Fruit fly (Drosophila melanogaster) whole organism, embryonic: Measurements from ENCODE around the gene CG32170.

ENCODE experiments used
- Antp ChIP-seq: fragments of 200-800 bp; sonication (Bioruptor generic); optimal IDR thresholded peaks from 3 replicates; lab custom pipeline; 2016; ENCODE audit warnings: missing biosample characterization, missing genetic modification characterization
- BEAF-32 ChIP-seq: fragments of 200-800 bp; sonication (Bioruptor generic); optimal IDR thresholded peaks from 3 replicates; lab custom pipeline; 2017; ENCODE audit warnings: missing biosample characterization, missing genetic modification characterization, mild to moderate bottlenecking, moderate library complexity, missing genetic modification reagents
- Bteb2 ChIP-seq: fragments of 200-800 bp; sonication (Bioruptor generic); optimal IDR thresholded peaks from 2 replicates; lab custom pipeline; 2016; ENCODE audit warnings: missing biosample characterization, missing genetic modification characterization
- CG10267 ChIP-seq: fragments of 200-800 bp; sonication (Bioruptor generic); optimal IDR thresholded peaks from 2 replicates; lab custom pipeline; 2018; ENCODE audit warnings: missing biosample characterization, mild to moderate bottlenecking, missing genetic modification characterization, moderate library complexity
- CG10979 ChIP-seq: fragments of 200-800 bp; sonication (Bioruptor generic); optimal IDR thresholded peaks from 2 replicates; lab custom pipeline; 2018; ENCODE audit warnings: missing biosample characterization, mild to moderate bottlenecking, missing genetic modification characterization, moderate library complexity
- CG12071 ChIP-seq: fragments of 200-800 bp; sonication (Bioruptor generic); optimal IDR thresholded peaks from 3 replicates; lab custom pipeline; 2018; ENCODE audit warnings: missing biosample characterization, mild to moderate bottlenecking, missing genetic modification characterization
- CG12104 ChIP-seq: fragments of 200-800 bp; sonication (Bioruptor generic); optimal IDR thresholded peaks from 3 replicates; lab custom pipeline; 2016; ENCODE audit warnings: missing biosample characterization, missing genetic modification characterization
- CG12236 ChIP-seq: fragments of 200-800 bp; sonication (Bioruptor generic); optimal IDR thresholded peaks from 2 replicates; lab custom pipeline; 2016; ENCODE audit warnings: missing biosample characterization, missing genetic modification characterization
- CG12942 ChIP-seq: fragments of 200-800 bp; sonication (Bioruptor generic); optimal IDR thresholded peaks from 3 replicates; lab custom pipeline; 2016; ENCODE audit warnings: missing biosample characterization, missing genetic modification characterization
- CG13775 ChIP-seq: fragments of 200-800 bp; sonication (Bioruptor generic); optimal IDR thresholded peaks from 3 replicates; lab custom pipeline; 2017; ENCODE audit warnings: missing biosample characterization, mild to moderate bottlenecking, missing genetic modification characterization
- CG15514 ChIP-seq: fragments of 200-800 bp; sonication (Bioruptor generic); optimal IDR thresholded peaks from 3 replicates; lab custom pipeline; 2017; ENCODE audit warnings: missing biosample characterization, missing genetic modification characterization, mild to moderate bottlenecking, moderate library complexity, missing genetic modification reagents
- CG1647 ChIP-seq: fragments of 200-800 bp; sonication (Bioruptor generic); optimal IDR thresholded peaks from 3 replicates; lab custom pipeline; 2016; ENCODE audit warnings: missing biosample characterization, missing genetic modification characterization
- CG16779 ChIP-seq: fragments of 200-800 bp; sonication (Bioruptor generic); IDR thresholded peaks from 2 replicates; pipeline ENCODE4 v1.3.6; 2022; ENCODE audit warnings: missing biosample characterization, missing genetic modification characterization
- CG16863 ChIP-seq: fragments of 200-800 bp; sonication (Bioruptor generic); optimal IDR thresholded peaks from 3 replicates; lab custom pipeline; 2016; ENCODE audit warnings: missing biosample characterization, missing genetic modification characterization
- CG17359 ChIP-seq: fragments of 200-800 bp; sonication (Bioruptor generic); optimal IDR thresholded peaks from 3 replicates; lab custom pipeline; 2018; ENCODE audit warnings: missing biosample characterization, mild to moderate bottlenecking, missing genetic modification characterization, moderate library complexity
- CG17568 ChIP-seq: fragments of 200-800 bp; sonication (Bioruptor generic); optimal IDR thresholded peaks from 2 replicates; lab custom pipeline; 2018; ENCODE audit warnings: missing biosample characterization, mild to moderate bottlenecking, missing genetic modification characterization, moderate library complexity
- CG18619 ChIP-seq: fragments of 200-800 bp; sonication (Bioruptor generic); optimal IDR thresholded peaks from 3 replicates; lab custom pipeline; 2017; ENCODE audit warnings: missing biosample characterization, mild to moderate bottlenecking, missing genetic modification characterization
- CG2202 ChIP-seq: fragments of 200-800 bp; sonication (Bioruptor generic); optimal IDR thresholded peaks from 2 replicates; lab custom pipeline; 2018; ENCODE audit warnings: missing biosample characterization, mild to moderate bottlenecking, missing genetic modification characterization
- CG33557 ChIP-seq: fragments of 200-800 bp; sonication (Bioruptor generic); optimal IDR thresholded peaks from 2 replicates; lab custom pipeline; 2019; ENCODE audit warnings: missing biosample characterization, mild to moderate bottlenecking, missing genetic modification characterization, moderate library complexity
- CG6175 ChIP-seq: fragments of 200-800 bp; sonication (Bioruptor generic); IDR thresholded peaks from 3 replicates; pipeline ENCODE4 v1.3.6; 2022; ENCODE audit warnings: missing biosample characterization, missing genetic modification characterization
- D ChIP-seq, 2 experiments: fragments of 200-800 bp in 1 of 2; fragments of >200 bp in 1 of 2; sonication (Bioruptor generic) in 1 of 2; optimal IDR thresholded peaks; 2 replicates in 1 of 2; 3 replicates in 1 of 2; lab custom pipeline; 2017; ENCODE audit warnings: mild to moderate bottlenecking in 1 of 2, missing biosample characterization in 1 of 2, missing genetic modification characterization in 1 of 2, missing genetic modification reagents in 1 of 2
- Dip2 ChIP-seq: fragments of 200-800 bp; sonication (Bioruptor generic); IDR thresholded peaks from 2 replicates; pipeline ENCODE4 v1.3.6; 2022; ENCODE audit warnings: missing biosample characterization, missing genetic modification characterization
- Dp ChIP-seq: fragments of 200-800 bp; sonication (Bioruptor generic); optimal IDR thresholded peaks from 2 replicates; lab custom pipeline; 2018; ENCODE audit warnings: missing biosample characterization, mild to moderate bottlenecking, missing genetic modification characterization, moderate library complexity
- Fer2 ChIP-seq: fragments of 200-800 bp; sonication (Bioruptor generic); optimal IDR thresholded peaks from 2 replicates; lab custom pipeline; 2018; ENCODE audit warnings: missing biosample characterization, mild to moderate bottlenecking, missing genetic modification characterization, moderate library complexity
- MBD-R2 ChIP-seq: fragments of 200-800 bp; sonication (Bioruptor generic); IDR thresholded peaks from 2 replicates; pipeline ENCODE4 v1.3.6; 2022; ENCODE audit warnings: missing biosample characterization, missing genetic modification characterization
- MESR4 ChIP-seq: fragments of 200-800 bp; sonication (Bioruptor generic); optimal IDR thresholded peaks from 2 replicates; lab custom pipeline; 2018; ENCODE audit warnings: missing biosample characterization, mild to moderate bottlenecking, missing genetic modification characterization, moderate library complexity
- Mad ChIP-seq: fragments of 200-800 bp; sonication (Bioruptor generic); optimal IDR thresholded peaks from 2 replicates; lab custom pipeline; 2016; ENCODE audit warnings: missing biosample characterization, missing genetic modification characterization
- Myb ChIP-seq: fragments of 200-800 bp; sonication (Bioruptor generic); optimal IDR thresholded peaks from 2 replicates; lab custom pipeline; 2016; ENCODE audit warnings: missing biosample characterization, missing genetic modification characterization
- Nf-YB ChIP-seq: fragments of 200-800 bp; sonication (Bioruptor generic); optimal IDR thresholded peaks from 3 replicates; lab custom pipeline; 2019; ENCODE audit warnings: missing biosample characterization, mild to moderate bottlenecking, missing genetic modification characterization, moderate library complexity
- Nf-YC ChIP-seq: fragments of 200-800 bp; optimal IDR thresholded peaks from 3 replicates; lab custom pipeline; 2019; ENCODE audit warnings: missing biosample characterization, mild to moderate bottlenecking, missing genetic modification characterization, moderate library complexity
- Tbp ChIP-seq: fragments of >200 bp; optimal IDR thresholded peaks from 2 replicates; lab custom pipeline; 2018; ENCODE audit warnings: missing biosample characterization, missing genetic modification characterization
- ase ChIP-seq: fragments of 200-800 bp; sonication (Bioruptor generic); IDR thresholded peaks from 3 replicates; pipeline ENCODE4 v1.3.6; 2022; ENCODE audit warnings: missing biosample characterization, missing genetic modification characterization
- dmrt99B ChIP-seq: fragments of 200-800 bp; sonication (Bioruptor generic); optimal IDR thresholded peaks from 2 replicates; lab custom pipeline; 2018; ENCODE audit warnings: missing biosample characterization, mild to moderate bottlenecking, missing genetic modification characterization, moderate library complexity
- fd3F ChIP-seq: fragments of 200-800 bp; sonication (Bioruptor generic); optimal IDR thresholded peaks from 2 replicates; lab custom pipeline; 2018; ENCODE audit warnings: missing biosample characterization, mild to moderate bottlenecking, missing genetic modification characterization, moderate library complexity
- fd64A ChIP-seq: fragments of 200-800 bp; sonication (Bioruptor generic); optimal IDR thresholded peaks from 3 replicates; lab custom pipeline; 2018; ENCODE audit warnings: missing biosample characterization, mild to moderate bottlenecking, missing genetic modification characterization
- jumu ChIP-seq: fragments of 200-800 bp; sonication (Bioruptor generic); optimal IDR thresholded peaks from 3 replicates; lab custom pipeline; 2016; ENCODE audit warnings: missing biosample characterization, missing genetic modification characterization
- lilli ChIP-seq: fragments of 200-800 bp; sonication (Bioruptor generic); optimal IDR thresholded peaks from 3 replicates; lab custom pipeline; 2016; ENCODE audit warnings: missing biosample characterization, missing genetic modification characterization
- mam ChIP-seq: fragments of 200-800 bp; sonication (Bioruptor generic); optimal IDR thresholded peaks from 3 replicates; lab custom pipeline; 2016; ENCODE audit warnings: missing biosample characterization, missing genetic modification characterization
- nerfin-1 ChIP-seq: fragments of 200-800 bp; sonication (Bioruptor generic); optimal IDR thresholded peaks from 3 replicates; lab custom pipeline; 2019; ENCODE audit warnings: missing biosample characterization, mild to moderate bottlenecking, missing genetic modification characterization, moderate library complexity
- pho ChIP-seq: fragments of 200-800 bp; sonication (Bioruptor generic); optimal IDR thresholded peaks from 2 replicates; lab custom pipeline; 2016; ENCODE audit warnings: missing biosample characterization, missing genetic modification characterization
- phol ChIP-seq: fragments of 200-800 bp; sonication (Bioruptor generic); optimal IDR thresholded peaks from 3 replicates; lab custom pipeline; 2018; ENCODE audit warnings: missing biosample characterization, mild to moderate bottlenecking, missing genetic modification characterization, moderate library complexity
- pzg ChIP-seq: fragments of 200-800 bp; sonication (Bioruptor generic); optimal IDR thresholded peaks from 3 replicates; lab custom pipeline; 2018; ENCODE audit warnings: missing biosample characterization, mild to moderate bottlenecking, missing genetic modification characterization, moderate library complexity
- row ChIP-seq: fragments of 200-800 bp; sonication (Bioruptor generic); IDR thresholded peaks from 3 replicates; pipeline ENCODE4 v1.3.6; 2022; ENCODE audit warnings: missing biosample characterization, missing genetic modification characterization
- sc ChIP-seq, 3 experiments: fragments of >200 bp in 2 of 3; fragments of 200-800 bp in 1 of 3; sonication (Bioruptor generic) in 1 of 3; optimal IDR thresholded peaks; 2 replicates in 2 of 3; 3 replicates in 1 of 3; lab custom pipeline; 2017; ENCODE audit warnings: mild to moderate bottlenecking in 1 of 3, missing biosample characterization in 1 of 3, missing genetic modification characterization in 1 of 3, missing genetic modification reagents in 1 of 3
- so ChIP-seq: fragments of 200-800 bp; sonication (Bioruptor generic); IDR thresholded peaks from 3 replicates; pipeline ENCODE4 v1.3.6; 2022; ENCODE audit warnings: missing biosample characterization, missing genetic modification characterization
- sug ChIP-seq: fragments of 200-800 bp; optimal IDR thresholded peaks from 2 replicates; lab custom pipeline; 2019; ENCODE audit warnings: missing biosample characterization, mild to moderate bottlenecking, missing genetic modification characterization, moderate library complexity
- tin ChIP-seq: fragments of 200-800 bp; sonication (Bioruptor generic); optimal IDR thresholded peaks from 3 replicates; lab custom pipeline; 2016; ENCODE audit warnings: missing biosample characterization, missing genetic modification characterization
- zen ChIP-seq: fragments of 200-800 bp; sonication (Bioruptor generic); optimal IDR thresholded peaks from 3 replicates; lab custom pipeline; 2018; ENCODE audit warnings: missing biosample characterization, mild to moderate bottlenecking, missing genetic modification characterization, moderate library complexity

The CG32170 gene

DNA sequence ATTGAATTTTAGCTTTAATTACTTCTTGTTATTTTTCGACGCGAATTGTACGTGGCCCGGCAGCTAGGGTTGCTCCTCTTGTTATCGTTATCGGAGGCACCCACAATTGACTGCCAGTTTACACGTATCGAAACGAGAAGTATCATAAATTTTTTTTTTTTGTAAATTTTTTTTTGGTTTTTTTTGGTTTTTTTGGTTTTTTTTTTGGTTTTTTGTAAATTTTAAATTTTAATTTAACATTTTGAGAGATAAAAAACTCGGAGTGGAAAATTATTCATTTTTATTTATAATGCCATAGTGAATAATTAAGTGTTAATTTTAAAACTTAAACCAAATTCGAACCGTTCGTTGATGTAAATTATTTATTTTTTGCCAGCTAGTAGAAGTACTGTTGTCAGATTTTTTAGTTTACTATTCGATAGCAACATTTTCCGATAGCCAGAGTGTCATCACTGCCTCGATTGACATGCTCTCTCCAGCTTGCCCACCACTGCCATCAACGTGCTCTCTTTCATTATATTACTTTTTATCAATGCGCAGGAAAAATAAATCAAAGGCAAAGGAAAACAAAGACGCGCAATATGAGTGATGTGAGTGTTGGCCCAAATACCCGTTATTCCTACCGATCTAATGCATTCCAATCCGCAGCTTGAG is 32.1 kb upstream of the CG32170 start, which contains the start of the genes kud and Zcchc7 (continued):
- no peak for TF ChIP-seq jumu (GFP tag; lab: Kevin White, UChicago)
- TF ChIP-seq Nf-YC (tag; lab: Kevin White, UChicago) = peak; percentile 79
- peak; percentile 13 for TF ChIP-seq CG16863 (GFP tag; lab: Kevin White, UChicago)
- no peak for TF ChIP-seq CG2202
- TF ChIP-seq CG13775 (GFP tag; lab: Kevin White, UChicago) = peak; percentile 70
- TF ChIP-seq CG33557 (GFP tag; lab: Kevin White, UChicago) = peak; percentile 74
- peak; percentile 56 for TF ChIP-seq fd3F (GFP tag; lab: Kevin White, UChicago)
- peak; percentile 55 for TF ChIP-seq CG12104 (GFP tag; lab: Kevin White, UChicago)
- TF ChIP-seq Mad (GFP tag; lab: Kevin White, UChicago) = no peak
- TF ChIP-seq row (GFP tag; lab: Robert Waterston, UW) = peak; percentile 89
- TF ChIP-seq zen (tag; lab: Kevin White, UChicago) = peak; percentile 33
- TF ChIP-seq phol (tag; lab: Kevin White, UChicago) = peak; percentile 67
- TF ChIP-seq tin = peak; percentile 59
- TF ChIP-seq Antp (GFP tag; lab: Kevin White, UChicago) = peak; percentile 43
- peak; percentile 20 for TF ChIP-seq Dp
- TF ChIP-seq BEAF-32 (GFP tag; lab: Kevin White, UChicago) = peak; percentile 74
- no peak for TF ChIP-seq CG12071 (GFP tag; lab: Kevin White, UChicago)
- peak; percentile 69 for TF ChIP-seq CG10267
- TF ChIP-seq CG17568 = no peak
- TF ChIP-seq Myb (GFP tag; lab: Kevin White, UChicago) = peak; percentile 21
- peak; percentile 17 for TF ChIP-seq CG12942 (GFP tag; lab: Kevin White, UChicago)
- no peak for TF ChIP-seq fd64A (GFP tag; lab: Kevin White, UChicago)
- peak; percentile 64 for TF ChIP-seq mam
- TF ChIP-seq sc (optimal IDR thresholded peaks at IDR 0.05; lab: Kevin White, UChicago) = no peak
- TF ChIP-seq sc (GFP tag; optimal IDR thresholded peaks at IDR 0.05; lab: Kevin White, UChicago) = no peak
- peak; percentile 54 for TF ChIP-seq Bteb2 (GFP tag; lab: Kevin White, UChicago)
- peak; percentile 47 for TF ChIP-seq pzg (GFP tag; lab: Kevin White, UChicago)
- TF ChIP-seq D (optimal IDR thresholded peaks at IDR 0.05; lab: Kevin White, UChicago) = no peak
- TF ChIP-seq D (GFP tag; optimal IDR thresholded peaks at IDR 0.05; lab: Kevin White, UChicago) = no peak
- peak; percentile 39; the same call in 1 of the 2 replicates for TF ChIP-seq MBD-R2 (GFP tag; lab: Robert Waterston, UW)
- no peak for TF ChIP-seq so (GFP tag; lab: Robert Waterston, UW)
- peak; percentile 66 for TF ChIP-seq CG15514 (GFP tag; lab: Kevin White, UChicago)
- TF ChIP-seq CG10979 (tag; lab: Kevin White, UChicago) = peak; percentile 20
- peak; percentile 42 for TF ChIP-seq Nf-YB
- peak; percentile 21 for TF ChIP-seq CG12236 (GFP tag; lab: Kevin White, UChicago)
- peak; percentile 64 for TF ChIP-seq Fer2 (tag; lab: Kevin White, UChicago)
- TF ChIP-seq ase (GFP tag; lab: Robert Waterston, UW) = no peak
- peak; percentile 70 for TF ChIP-seq Tbp (GFP tag; lab: Kevin White, UChicago)
- peak; percentile 25 for TF ChIP-seq CG1647 (GFP tag; lab: Kevin White, UChicago)
- peak; percentile 56 for TF ChIP-seq nerfin-1 (tag; lab: Kevin White, UChicago)
- TF ChIP-seq MESR4 (GFP tag; lab: Kevin White, UChicago) = peak; percentile 93
- peak; percentile 80 for TF ChIP-seq lilli (GFP tag; lab: Kevin White, UChicago)
- no peak for TF ChIP-seq CG17359
- peak; percentile 74 for TF ChIP-seq pho (GFP tag; lab: Kevin White, UChicago)
- TF ChIP-seq sug (tag; lab: Kevin White, UChicago) = peak; percentile 86
- no peak for TF ChIP-seq dmrt99B
- no peak for TF ChIP-seq CG6175 (GFP tag; lab: Robert Waterston, UW)
- TF ChIP-seq CG16779 (GFP tag; lab: Robert Waterston, UW) = no peak
- TF ChIP-seq Dip2 (GFP tag; lab: Robert Waterston, UW) = no peak
- peak; percentile 49 for TF ChIP-seq CG18619
